Worm (Caenorhabditis elegans) whole organism, L4/young adult: Measurements from ENCODE around the gene F14D7.9.
"Not testable (repeated sequence)": the region's sequence is repeated elsewhere in the genome, so short reads cannot be mapped to it uniquely, and the experiment has no call there.

Source experiments
- W03F9.2 ChIP-seq: fragments of 150-350 bp; optimal IDR thresholded peaks from 2 replicates; lab custom pipeline; 2014; ENCODE audit warnings: missing biosample characterization, missing genetic modification characterization
- dao-5 ChIP-seq: sonication (generic microtip); optimal IDR thresholded peaks from 2 replicates; lab custom pipeline; 2016; ENCODE audit warnings: missing genotype, missing genetic modification characterization, moderate library complexity, missing compliant biosample characterization
- him-1 ChIP-seq: sonication (generic microtip); optimal IDR thresholded peaks from 2 replicates; lab custom pipeline; 2016; ENCODE audit warnings: missing genotype, missing genetic modification reagents, missing genetic modification characterization, missing compliant biosample characterization

F14D7.9 gene

ce11 chrV:14279777-14280176 lies 14.7 kb upstream of the F14D7.9 start, which contains the start of gene srt-33:
Gene srt-33, minus strand, starts transcription at chrV:14279877.
- TF ChIP-seq dao-5 (tag; lab: Kevin White, UChicago) (no peak), W03F9.2 (no peak), him-1 (tag; lab: Kevin White, UChicago) (no peak)

- TF ChIP-seq dao-5 (tag; lab: Kevin White, UChicago) (no peak), W03F9.2 (no peak), him-1 (tag; lab: Kevin White, UChicago) (no peak)
These were observed 12.2 kb upstream of the F14D7.9 start, which contains the start of the genes srt-74 and F40G12.9 for ce11 chrV:14282222-14282709. Gene srt-74, minus strand, starts transcription at chrV:14282322. Gene F40G12.9, plus strand, starts transcription at chrV:14282659.

- TF ChIP-seq him-1 (tag; lab: Kevin White, UChicago) (no peak), dao-5 (tag; lab: Kevin White, UChicago) (no peak), W03F9.2 (no peak)
These were observed 11.3 kb upstream of the F14D7.9 start, which contains the start of gene F40G12.10 for ce11 chrV:14283241-14283640. Gene F40G12.10, plus strand, starts transcription at chrV:14283541.

DNA sequence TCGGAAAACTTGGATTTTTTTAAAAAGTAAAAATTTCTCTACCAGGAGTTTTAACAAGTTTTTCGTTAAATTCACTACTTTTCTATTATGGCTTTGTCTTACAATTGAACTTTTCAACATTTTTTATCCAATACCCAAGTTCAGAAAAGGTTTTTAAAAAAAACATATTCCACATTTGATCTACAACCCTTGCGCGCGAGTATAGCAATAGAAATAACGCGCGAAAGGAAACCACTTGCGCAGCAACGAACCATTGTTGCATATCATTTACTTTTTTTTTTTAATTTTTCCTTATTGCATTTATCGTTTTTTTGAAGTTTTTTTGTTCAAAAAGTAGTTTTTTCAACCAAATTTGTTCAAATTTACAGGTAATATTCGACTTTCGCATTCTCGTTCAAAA lies 8.7 kb upstream of the F14D7.9 start, which contains the start of gene F40G12.11:
Gene F40G12.11 (plus strand): TSS at position 369 of the 400 bp plus-strand sequence.
- TF ChIP-seq dao-5 (tag; lab: Kevin White, UChicago), result no peak
- TF ChIP-seq W03F9.2, result no peak

DNA sequence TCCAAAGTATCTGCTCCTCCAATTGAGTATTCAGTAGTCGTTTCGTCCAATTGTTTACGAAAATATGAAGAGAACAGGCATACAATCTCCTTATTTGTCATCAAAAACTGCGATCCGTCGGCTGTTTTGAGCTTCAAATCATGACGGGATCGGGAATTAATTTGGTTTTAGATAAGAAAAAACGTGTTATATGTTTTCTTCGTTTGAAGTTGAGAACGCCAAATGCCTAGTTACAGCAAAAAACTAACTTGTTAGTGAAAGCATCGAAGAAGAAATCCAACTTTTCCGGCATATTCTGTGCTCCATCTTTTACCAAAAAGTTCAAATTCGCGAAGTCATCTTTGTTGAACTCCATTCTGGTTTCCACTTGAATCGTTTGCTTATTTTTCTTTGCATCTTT lies 5.1 kb upstream of the F14D7.9 start, which contains the start of gene F14D7.1:
Gene F14D7.1 (minus strand): TSS at position 101 of the 400 bp plus-strand sequence.
- TF ChIP-seq dao-5 (tag; lab: Kevin White, UChicago), result no peak
- no peak for TF ChIP-seq him-1 (tag; lab: Kevin White, UChicago)
- no peak for TF ChIP-seq W03F9.2

- TF ChIP-seq W03F9.2 (no peak), him-1 (tag; lab: Kevin White, UChicago) (no peak), dao-5 (tag; lab: Kevin White, UChicago) (no peak)
These were observed 3.9 kb upstream of the F14D7.9 start, which contains the start of gene F14D7.18 for ce11 chrV:14290636-14291035. Gene F14D7.18, minus strand, starts transcription at chrV:14290736.

DNA sequence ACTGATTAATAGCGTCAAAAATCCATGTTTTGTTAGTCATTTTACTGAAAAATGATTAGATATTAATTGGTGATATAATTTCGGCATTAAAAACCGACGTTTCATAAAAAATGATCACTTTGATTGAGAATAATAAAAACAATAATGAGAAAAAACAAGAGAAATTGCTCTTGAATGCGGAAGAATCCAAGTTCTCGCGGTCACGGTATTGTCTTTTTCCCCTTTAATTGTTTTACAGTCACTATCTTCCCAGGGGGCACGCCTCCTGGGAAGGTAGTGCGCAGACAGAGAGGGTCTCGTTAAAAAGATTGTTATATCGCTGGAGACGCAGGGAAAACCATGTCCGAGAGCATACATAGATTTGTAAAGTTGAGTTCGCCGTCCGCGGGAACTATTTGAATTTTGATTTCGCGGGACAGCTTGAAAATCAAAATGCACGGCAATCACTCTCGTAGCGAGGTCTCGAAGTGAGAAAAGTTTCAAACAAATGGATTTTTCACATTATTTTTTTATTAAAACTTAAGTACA lies 765 bp upstream of the F14D7.9 start, which contains the start of gene F14D7.2:
Gene F14D7.2 (minus strand): TSS at position 51 of the 528 bp plus-strand sequence.
- TF ChIP-seq W03F9.2 (no peak), him-1 (tag; lab: Kevin White, UChicago) (no peak), dao-5 (tag; lab: Kevin White, UChicago) (no peak)

ce11 chrV:14296499-14296898 lies 2.0 kb downstream of the F14D7.9 start, which contains the start of gene F14D7.3:
Gene F14D7.3, plus strand, starts transcription at chrV:14296799.
- TF ChIP-seq dao-5 (tag; lab: Kevin White, UChicago), result no peak
- no peak for TF ChIP-seq W03F9.2
- no peak for TF ChIP-seq him-1 (tag; lab: Kevin White, UChicago)

- TF ChIP-seq him-1 (tag; lab: Kevin White, UChicago) (no peak), W03F9.2 (no peak), dao-5 (tag; lab: Kevin White, UChicago) (no peak)
These were observed 5.1 kb downstream of the F14D7.9 start, which contains the start of the genes spig-3 and F14D7.12 for ce11 chrV:14299569-14300064. Gene spig-3, minus strand, starts transcription at chrV:14299669. Gene F14D7.12, plus strand, starts transcription at chrV:14300014.

- no peak for TF ChIP-seq dao-5 (tag; lab: Kevin White, UChicago)
- no peak for TF ChIP-seq him-1 (tag; lab: Kevin White, UChicago)
- no peak for TF ChIP-seq W03F9.2
These were observed 6.6 kb downstream of the F14D7.9 start, which contains the start of gene F14D7.6 for ce11 chrV:14301076-14301475. Gene F14D7.6, plus strand, starts transcription at chrV:14301413.

DNA sequence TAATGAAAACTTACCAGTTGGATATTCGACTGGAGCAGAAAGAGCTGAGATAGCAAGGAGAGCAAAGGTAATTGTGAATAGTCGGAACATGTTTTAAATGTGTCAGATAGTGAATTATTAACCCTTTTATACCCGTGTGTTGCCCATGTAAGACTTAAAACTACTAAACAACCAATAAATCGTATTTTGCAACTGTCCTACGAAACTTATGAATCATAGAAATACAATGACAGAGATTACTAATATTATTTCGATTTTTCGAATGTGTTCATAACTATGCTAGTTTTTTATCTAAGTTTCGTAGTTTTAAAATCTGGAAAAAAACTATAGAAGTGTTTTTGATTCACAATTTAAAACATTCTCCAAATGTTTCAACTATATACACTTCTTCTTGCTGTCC lies 12.3 kb downstream of the F14D7.9 start, which contains the start of gene spig-4:
Gene spig-4 (minus strand): TSS at position 101 of the 400 bp plus-strand sequence.
- not testable (repeated sequence) for TF ChIP-seq him-1 (tag; lab: Kevin White, UChicago); W03F9.2; dao-5 (tag; lab: Kevin White, UChicago)

- TF ChIP-seq W03F9.2; dao-5 (tag; lab: Kevin White, UChicago); him-1 (tag; lab: Kevin White, UChicago): not testable (repeated sequence)
These were observed 13.7 kb downstream of the F14D7.9 start, which contains the start of gene spig-5 for ce11 chrV:14308164-14308563. Gene spig-5, plus strand, starts transcription at chrV:14308464.

DNA sequence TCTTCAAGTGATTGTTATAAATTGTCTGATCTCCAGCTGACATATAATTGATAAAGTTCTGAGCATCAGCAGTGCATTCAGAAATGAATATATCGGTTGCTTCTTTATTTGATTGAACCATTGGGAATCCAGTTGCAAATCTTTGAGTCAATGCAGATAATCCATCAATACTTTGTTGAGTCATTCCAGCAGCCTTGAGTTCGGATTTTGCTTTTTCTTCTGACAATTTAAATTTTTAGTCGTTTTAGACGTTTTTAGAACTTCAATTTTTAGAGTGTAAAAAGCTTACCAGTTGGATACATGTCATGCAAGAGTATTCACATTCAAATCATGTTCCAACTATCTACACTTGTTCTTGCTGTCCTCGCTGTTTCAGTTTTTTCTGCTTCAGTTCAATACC lies 15.1 kb downstream of the F14D7.9 start, which contains the start of gene F14D7.14:
Gene F14D7.14 (plus strand): TSS at position 301 of the 400 bp plus-strand sequence.
- not testable (repeated sequence) for TF ChIP-seq W03F9.2; him-1 (tag; lab: Kevin White, UChicago); dao-5 (tag; lab: Kevin White, UChicago)

ce11 chrV:14311115-14311514 lies 16.6 kb downstream of the F14D7.9 start, which contains the start of gene ddn-3:
Gene ddn-3, minus strand, starts transcription at chrV:14311215.
- no peak for TF ChIP-seq him-1 (tag; lab: Kevin White, UChicago)
